Fruit fly (Drosophila melanogaster): ENCODE results near the gene sinu.
A peak's percentile ranks its signal among the peaks of the same experiment; 100 is the strongest.

sinu gene

dm6 chr3L:5556195-5556594, 5.2 kb downstream of the sinu start:
- TF ChIP-seq CG8159 (tag; optimal IDR thresholded peaks at IDR 0.05): no peak
- no peak for TF ChIP-seq CG32121 (GFP tag; IDR thresholded peaks at IDR 0.05)
- no peak for TF ChIP-seq Ets98B (GFP tag; IDR thresholded peaks at IDR 0.05)

dm6 chr3L:5554377-5554776, 7.0 kb downstream of the sinu start:
- TF ChIP-seq Snoo (tag; optimal IDR thresholded peaks at IDR 0.05) (peak; percentile 54), CG17806 (tag; optimal IDR thresholded peaks at IDR 0.05) (peak; percentile 38), fd96Ca (GFP tag; IDR thresholded peaks at IDR 0.05) (no peak), CG9948 (tag; optimal IDR thresholded peaks at IDR 0.05) (peak; percentile 27), CG34367 (tag; optimal IDR thresholded peaks at IDR 0.05) (peak; percentile 1), CG15710 (tag; optimal IDR thresholded peaks at IDR 0.05) (peak; percentile 48), Ets98B (GFP tag; IDR thresholded peaks at IDR 0.05) (no peak), CG12605 (GFP tag; IDR thresholded peaks at IDR 0.05) (no peak), CG4496 (GFP tag; IDR thresholded peaks at IDR 0.05) (0 out of 3 replicates have a peak, but pooled peaks have one; percentile 55), Pif1B (GFP tag; optimal IDR thresholded peaks at IDR 0.05) (peak; percentile 56), D1 (tag; optimal IDR thresholded peaks at IDR 0.05) (no peak)

dm6 chr3L:5553717-5554116, 7.7 kb downstream of the sinu start:
- TF ChIP-seq EcR (GFP tag; optimal IDR thresholded peaks at IDR 0.05) (peak; percentile 97), CG10348 (GFP tag; IDR thresholded peaks at IDR 0.05) (no peak)

dm6 chr3L:5551087-5551486, 10.3 kb downstream of the sinu start, which contains the start of gene frm:
Gene frm (minus strand): TSS chr3L:5551159.
- peak; percentile 81 for TF ChIP-seq gl (tag; optimal IDR thresholded peaks at IDR 0.05)
- peak; percentile 52 for TF ChIP-seq CG13204 (GFP tag; optimal IDR thresholded peaks at IDR 0.05)
- no peak for TF ChIP-seq Ets98B (GFP tag; IDR thresholded peaks at IDR 0.05)
- TF ChIP-seq D1 (tag; optimal IDR thresholded peaks at IDR 0.05): no peak
- TF ChIP-seq EcR (GFP tag; optimal IDR thresholded peaks at IDR 0.05): peak; percentile 61
- TF ChIP-seq rn (GFP tag; IDR thresholded peaks at IDR 0.05): no peak
- no peak for TF ChIP-seq CG9948 (tag; optimal IDR thresholded peaks at IDR 0.05)
- peak; percentile 41 for TF ChIP-seq Snoo (tag; optimal IDR thresholded peaks at IDR 0.05)
- TF ChIP-seq CG14655 (GFP tag; optimal IDR thresholded peaks at IDR 0.05): no peak
- TF ChIP-seq CG8159 (tag; optimal IDR thresholded peaks at IDR 0.05): peak; percentile 35
- peak; percentile 23 for TF ChIP-seq CG17806 (tag; optimal IDR thresholded peaks at IDR 0.05)
- TF ChIP-seq fd96Ca (GFP tag; IDR thresholded peaks at IDR 0.05): 0 out of 3 replicates have a peak, but pooled peaks have one; percentile 23
- TF ChIP-seq CG8301 (tag; optimal IDR thresholded peaks at IDR 0.05): no peak
- TF ChIP-seq Pif1A (GFP tag; optimal IDR thresholded peaks at IDR 0.05): peak; percentile 21
- TF ChIP-seq CG4496 (GFP tag; IDR thresholded peaks at IDR 0.05): no peak
- peak; percentile 44 for TF ChIP-seq CG34367 (tag; optimal IDR thresholded peaks at IDR 0.05)
- TF ChIP-seq CG10348 (GFP tag; IDR thresholded peaks at IDR 0.05): no peak
- peak; percentile 39 for TF ChIP-seq CG15710 (tag; optimal IDR thresholded peaks at IDR 0.05)
- TF ChIP-seq Pif1B (GFP tag; optimal IDR thresholded peaks at IDR 0.05): peak; percentile 34
- TF ChIP-seq CG32121 (GFP tag; IDR thresholded peaks at IDR 0.05): no peak
- TF ChIP-seq CG12605 (GFP tag; IDR thresholded peaks at IDR 0.05): no peak; the same call in 1 of the 2 replicates

DNA sequence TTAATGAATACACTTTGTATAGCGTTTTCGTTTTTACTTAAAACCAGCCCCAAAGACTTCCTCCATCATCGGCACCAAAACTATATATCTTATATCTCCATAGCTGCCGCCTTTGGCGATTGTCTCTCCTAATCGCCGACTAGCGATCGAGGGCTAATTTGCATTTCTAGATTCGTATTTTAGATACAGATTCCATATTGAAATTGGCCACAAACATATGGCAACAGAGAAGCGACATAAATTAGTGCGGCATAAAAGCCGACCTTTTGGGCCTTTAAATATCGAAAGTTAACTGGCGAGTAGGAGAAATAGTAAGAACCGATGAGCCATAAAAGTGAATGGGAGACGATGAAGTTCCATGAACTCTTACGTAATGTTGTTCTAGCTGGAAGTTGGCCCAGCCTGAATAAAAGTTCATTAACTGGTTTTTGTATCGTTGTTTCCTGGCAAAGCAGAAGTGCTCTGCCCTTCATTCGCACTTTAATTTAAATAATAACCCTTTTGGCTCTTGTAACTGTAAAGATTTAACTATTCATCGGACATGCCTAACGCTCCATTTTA, 12.8 kb downstream of the sinu start:
- TF ChIP-seq EcR (GFP tag; optimal IDR thresholded peaks at IDR 0.05) (peak; percentile 91), CG8159 (tag; optimal IDR thresholded peaks at IDR 0.05) (no peak)

DNA sequence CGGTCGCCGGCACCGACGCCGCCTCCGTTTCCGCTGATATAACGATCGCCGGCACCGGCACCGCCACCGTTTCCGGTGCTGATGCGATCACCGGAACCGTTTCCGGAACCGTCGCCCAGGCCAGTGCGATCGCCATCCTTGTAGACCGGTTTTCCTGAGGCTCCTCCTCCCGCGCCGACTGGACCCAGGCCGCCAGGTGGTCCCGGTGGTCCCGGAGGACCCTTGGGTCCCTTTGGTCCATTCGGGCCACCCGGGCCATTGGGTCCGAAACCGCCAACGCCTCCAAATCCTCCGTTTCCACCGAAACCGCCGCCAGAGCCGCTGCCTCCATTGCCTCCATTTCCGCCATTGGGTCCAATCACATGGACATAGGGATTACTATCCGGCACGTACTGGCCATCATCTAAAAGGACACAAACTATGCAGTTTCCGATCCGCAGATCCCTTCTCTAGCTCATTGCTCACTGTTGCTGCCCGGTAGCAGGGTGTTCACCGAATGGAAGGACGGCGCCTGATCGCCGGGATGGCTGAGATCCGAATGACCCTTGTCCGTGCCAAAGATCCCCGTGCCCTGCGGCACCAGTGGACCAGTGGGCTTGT, 18.5 kb downstream of the sinu start:
- TF ChIP-seq fd96Ca (GFP tag; IDR thresholded peaks at IDR 0.05) (no peak), Pif1B (GFP tag; optimal IDR thresholded peaks at IDR 0.05) (no peak), EcR (GFP tag; optimal IDR thresholded peaks at IDR 0.05) (no peak), CG9948 (tag; optimal IDR thresholded peaks at IDR 0.05) (no peak), CG8301 (tag; optimal IDR thresholded peaks at IDR 0.05) (no peak), Pif1A (GFP tag; optimal IDR thresholded peaks at IDR 0.05) (no peak), CG13204 (GFP tag; optimal IDR thresholded peaks at IDR 0.05) (no peak), CG10348 (GFP tag; IDR thresholded peaks at IDR 0.05) (no peak), CG17806 (tag; optimal IDR thresholded peaks at IDR 0.05) (no peak), gl (tag; optimal IDR thresholded peaks at IDR 0.05) (no peak), rn (GFP tag; IDR thresholded peaks at IDR 0.05) (no peak), CG8159 (tag; optimal IDR thresholded peaks at IDR 0.05) (no peak), CG34367 (tag; optimal IDR thresholded peaks at IDR 0.05) (no peak), CG4496 (GFP tag; IDR thresholded peaks at IDR 0.05) (no peak), Snoo (tag; optimal IDR thresholded peaks at IDR 0.05) (no peak), CG15710 (tag; optimal IDR thresholded peaks at IDR 0.05) (no peak), Ets98B (GFP tag; IDR thresholded peaks at IDR 0.05) (no peak)

DNA sequence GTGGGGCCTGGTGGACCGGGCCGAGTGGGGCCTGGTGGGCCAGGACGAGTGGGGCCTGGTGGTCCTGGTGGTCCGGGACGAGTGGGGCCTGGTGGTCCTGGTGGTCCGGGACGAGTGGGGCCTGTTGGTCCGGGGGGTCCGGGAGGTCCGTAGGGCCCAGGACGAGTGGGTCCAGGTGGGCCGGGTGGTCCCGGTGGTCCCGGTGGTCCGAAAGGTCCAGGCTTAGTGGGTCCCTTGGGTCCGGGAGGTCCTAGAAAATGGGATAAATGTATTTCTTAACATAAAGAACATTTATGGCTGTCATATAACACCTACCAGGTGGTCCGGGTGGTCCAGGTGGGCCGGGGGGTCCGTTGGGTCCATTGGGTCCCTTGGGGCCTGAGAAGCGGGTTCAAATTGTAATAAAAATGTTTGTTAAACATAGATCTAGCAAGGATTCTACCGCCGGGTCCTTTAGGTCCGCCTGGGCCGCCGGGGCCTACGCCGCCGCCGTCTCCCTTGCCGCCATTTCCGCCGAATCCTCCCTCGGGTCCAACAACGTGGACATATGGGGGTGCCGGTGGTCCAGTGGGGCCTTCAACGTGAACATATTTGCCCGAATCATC, 20.7 kb downstream of the sinu start:
- TF ChIP-seq fd96Ca (GFP tag; IDR thresholded peaks at IDR 0.05): no peak
- TF ChIP-seq Snoo (tag; optimal IDR thresholded peaks at IDR 0.05): no peak
- TF ChIP-seq Pif1B (GFP tag; optimal IDR thresholded peaks at IDR 0.05): no peak
- TF ChIP-seq CG12605 (GFP tag; IDR thresholded peaks at IDR 0.05): no peak
- no peak for TF ChIP-seq CG34367 (tag; optimal IDR thresholded peaks at IDR 0.05)
- TF ChIP-seq gl (tag; optimal IDR thresholded peaks at IDR 0.05): no peak
- no peak for TF ChIP-seq EcR (GFP tag; optimal IDR thresholded peaks at IDR 0.05)
- TF ChIP-seq CG14655 (GFP tag; optimal IDR thresholded peaks at IDR 0.05): no peak
- no peak for TF ChIP-seq CG8159 (tag; optimal IDR thresholded peaks at IDR 0.05)
- TF ChIP-seq D1 (tag; optimal IDR thresholded peaks at IDR 0.05): no peak
- no peak for TF ChIP-seq CG13204 (GFP tag; optimal IDR thresholded peaks at IDR 0.05)
- no peak for TF ChIP-seq CG15710 (tag; optimal IDR thresholded peaks at IDR 0.05)
- no peak for TF ChIP-seq Pif1A (GFP tag; optimal IDR thresholded peaks at IDR 0.05)
- no peak for TF ChIP-seq CG32121 (GFP tag; IDR thresholded peaks at IDR 0.05)
